Worm (Caenorhabditis elegans) whole organism, midembryonic: ENCODE results near the gene T24F1.7.

Source experiments
- flt-1 ChIP-seq: fragments of 200-800 bp; sonication (Bioruptor generic); IDR thresholded peaks from 2 replicates; pipeline ENCODE4 v1.3.6; 2022; ENCODE audit warnings: missing genetic modification characterization, missing compliant biosample characterization
- klf-2 ChIP-seq: fragments of 200-800 bp; sonication (Bioruptor generic); conservative IDR thresholded peaks from 2 replicates; pipeline ENCODE4 v1.3.6; 2022; ENCODE audit warnings: missing genetic modification reagents, missing genetic modification characterization, missing compliant biosample characterization
- ref-1 ChIP-seq: fragments of 200-800 bp; sonication (Bioruptor generic); conservative IDR thresholded peaks from 2 replicates; pipeline ENCODE4 v1.3.6; 2022; ENCODE audit warnings: missing genetic modification reagents, missing genetic modification characterization, missing compliant biosample characterization
- tab-1 ChIP-seq: fragments of 200-800 bp; sonication (Bioruptor generic); IDR thresholded peaks from 2 replicates; pipeline ENCODE4 v1.3.6; 2022; ENCODE audit warnings: missing genetic modification characterization, missing compliant biosample characterization

- TF ChIP-seq ref-1 (GFP tag; lab: Robert Waterston, UW) (no peak), klf-2 (GFP tag; lab: Robert Waterston, UW) (no peak), flt-1 (GFP tag; lab: Robert Waterston, UW) (no peak), tab-1 (GFP tag; lab: Robert Waterston, UW) (no peak)
Observed at ce11 chrII:11335670-11336069, 23.3 kb downstream of the T24F1.7 start.
